Fruit fly (Drosophila melanogaster): ENCODE data around the gene CG13046.

DNA sequence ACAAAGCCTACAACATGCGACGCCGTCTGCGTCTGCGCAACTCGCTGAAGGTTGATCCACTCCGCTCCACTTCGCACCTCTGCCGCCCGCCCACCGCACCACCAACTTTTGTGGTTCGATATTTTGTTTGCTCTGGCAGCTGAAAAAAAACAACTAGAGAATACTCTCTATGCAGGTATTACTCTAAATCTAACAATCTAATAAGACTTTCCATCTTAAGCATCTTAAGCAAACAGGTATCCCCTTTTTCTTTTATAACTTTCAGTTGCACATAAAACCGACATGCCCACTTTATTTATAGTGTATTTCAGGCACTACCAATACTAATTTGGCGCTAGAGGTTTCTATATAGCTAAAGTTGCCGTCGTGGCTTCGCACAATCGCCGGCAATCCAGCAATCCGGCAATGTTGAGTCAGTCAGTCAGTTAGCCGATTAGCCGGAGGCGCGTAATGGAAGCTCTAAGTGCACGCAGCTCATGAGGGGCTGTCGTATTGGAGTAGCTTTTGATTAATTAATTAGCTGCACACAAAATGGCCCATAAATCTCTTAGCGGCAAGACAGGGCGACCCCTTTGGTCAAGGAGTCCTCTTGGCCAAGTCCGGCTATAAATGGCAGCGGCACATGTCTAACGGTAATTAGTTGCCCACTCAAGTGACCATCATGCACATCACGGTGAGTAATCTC is 40.1 kb upstream of the CG13046 start, which contains the start of gene CG13058:
- no peak for TF ChIP-seq CG7045 (GFP tag; optimal IDR thresholded peaks at IDR 0.05)
- no peak for TF ChIP-seq Mnt (GFP tag; optimal IDR thresholded peaks at IDR 0.05)
- TF ChIP-seq Clk (GFP tag; optimal IDR thresholded peaks at IDR 0.05) = no peak
- no peak for TF ChIP-seq pad (GFP tag; optimal IDR thresholded peaks at IDR 0.05)
- TF ChIP-seq kay (GFP tag; ENCODE audit: borderline replicate concordance) = no peak

Data from whole organism, adult.